Worm (Caenorhabditis elegans): ENCODE data around the gene emc-5.

Gene emc-5

DNA sequence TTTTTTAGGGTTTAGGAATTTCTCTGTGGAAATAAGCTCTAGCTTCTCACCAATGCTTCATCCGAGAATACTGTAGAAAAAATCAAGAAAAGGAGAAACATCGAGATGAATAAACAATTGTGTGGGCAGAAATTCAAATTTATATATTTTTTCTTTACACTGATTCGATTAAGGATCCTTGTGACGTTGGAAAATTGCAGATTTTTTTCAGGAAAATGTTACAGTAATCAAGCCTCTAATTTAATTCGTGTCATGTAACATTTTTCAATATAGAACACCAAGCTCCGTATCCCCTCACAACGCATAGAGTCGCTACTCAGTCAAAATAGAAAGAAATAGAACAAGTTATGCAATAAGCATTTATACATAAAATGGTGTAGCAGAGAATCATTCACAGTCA is 20.2 kb upstream of the emc-5 start, which contains the start of gene W02B12.16:
Gene W02B12.16 (minus strand): TSS at position 101 of the 400 bp plus-strand sequence.
- TF ChIP-seq peb-1 (tag; optimal IDR thresholded peaks at IDR 0.05) (no peak), elt-1 (tag; optimal IDR thresholded peaks at IDR 0.05) (no peak), blmp-1 (tag; optimal IDR thresholded peaks at IDR 0.05; ENCODE audit: insufficient read depth) (no peak), unc-55 (GFP tag; optimal IDR thresholded peaks at IDR 0.05) (no peak), egl-27 (tag; optimal IDR thresholded peaks at IDR 0.05) (no peak), nhr-6 (tag; optimal IDR thresholded peaks at IDR 0.05) (no peak), aly-2 (tag; optimal IDR thresholded peaks at IDR 0.05) (no peak), ZK546.5 (tag; optimal IDR thresholded peaks at IDR 0.05) (no peak), elt-3 (tag; optimal IDR thresholded peaks at IDR 0.05) (no peak), alr-1 (tag; optimal IDR thresholded peaks at IDR 0.05) (no peak), ceh-82 (tag; optimal IDR thresholded peaks at IDR 0.05) (no peak), nhr-12 (tag; optimal IDR thresholded peaks at IDR 0.05) (no peak), nhr-77 (tag; optimal IDR thresholded peaks at IDR 0.05) (no peak), sma-3 (GFP tag; optimal IDR thresholded peaks at IDR 0.05) (no peak), nhr-11 (tag; optimal IDR thresholded peaks at IDR 0.05) (no peak), sem-4 (tag; optimal IDR thresholded peaks at IDR 0.05) (no peak), lin-39 (tag; optimal IDR thresholded peaks at IDR 0.05) (no peak), F13H6.1 (tag; optimal IDR thresholded peaks at IDR 0.05) (no peak), nhr-10 (tag; optimal IDR thresholded peaks at IDR 0.05) (no peak)

- no peak for TF ChIP-seq nhr-129 (tag; optimal IDR thresholded peaks at IDR 0.05)
- no peak for TF ChIP-seq ztf-4 (tag; optimal IDR thresholded peaks at IDR 0.05)
- TF ChIP-seq crh-2 (tag; optimal IDR thresholded peaks at IDR 0.05): no peak
- no peak for TF ChIP-seq unc-62 (GFP tag; optimal IDR thresholded peaks at IDR 0.05)
- no peak for TF ChIP-seq snpc-4 (tag; optimal IDR thresholded peaks at IDR 0.05)
- TF ChIP-seq blmp-1 (tag; optimal IDR thresholded peaks at IDR 0.05; ENCODE audit: insufficient read depth): no peak
- no peak for TF ChIP-seq ama-1 (optimal IDR thresholded peaks at IDR 0.05)
- TF ChIP-seq nhr-25 (tag; optimal IDR thresholded peaks at IDR 0.05): no peak
- TF ChIP-seq mbf-1 (tag; optimal IDR thresholded peaks at IDR 0.05): no peak
- no peak for TF ChIP-seq egl-27 (tag; optimal IDR thresholded peaks at IDR 0.05)
- TF ChIP-seq elt-3 (tag; optimal IDR thresholded peaks at IDR 0.05): no peak
Measured at ce11 chrII:11479076-11479475, 17.5 kb upstream of the emc-5 start, which contains the start of gene W02B12.12. Gene W02B12.12, minus strand, starts transcription at chrII:11479176.

- peak; percentile 19 for TF ChIP-seq snpc-4 (tag; optimal IDR thresholded peaks at IDR 0.05)
- peak; percentile 58 for TF ChIP-seq nhr-25 (tag; optimal IDR thresholded peaks at IDR 0.05)
- no peak for TF ChIP-seq unc-39 (tag; optimal IDR thresholded peaks at IDR 0.05)
- TF ChIP-seq skn-1 (tag; optimal IDR thresholded peaks at IDR 0.05): no peak
- peak; percentile 70 for TF ChIP-seq fos-1 (tag; optimal IDR thresholded peaks at IDR 0.05)
- TF ChIP-seq lin-11 (tag; optimal IDR thresholded peaks at IDR 0.05): peak; percentile 92
- TF ChIP-seq nhr-6 (tag; optimal IDR thresholded peaks at IDR 0.05): peak; percentile 23
- peak; percentile 59 for TF ChIP-seq ceh-82 (tag; optimal IDR thresholded peaks at IDR 0.05)
- TF ChIP-seq gmeb-1 (tag; optimal IDR thresholded peaks at IDR 0.05): peak; percentile 56
- no peak for TF ChIP-seq elt-1 (tag; optimal IDR thresholded peaks at IDR 0.05)
- peak; percentile 72 for TF ChIP-seq sma-9 (GFP tag; optimal IDR thresholded peaks at IDR 0.05)
- TF ChIP-seq sma-9 (tag; optimal IDR thresholded peaks at IDR 0.05): no peak
- peak; percentile 48 to 88 for TF ChIP-seq lsy-2 (tag; optimal IDR thresholded peaks at IDR 0.05)
- TF ChIP-seq mbf-1 (tag; optimal IDR thresholded peaks at IDR 0.05): no peak
- TF ChIP-seq R02D3.7 (tag; optimal IDR thresholded peaks at IDR 0.05): no peak
- TF ChIP-seq unc-55 (GFP tag; optimal IDR thresholded peaks at IDR 0.05): peak; percentile 74
- peak; percentile 67 for TF ChIP-seq sma-3 (GFP tag; optimal IDR thresholded peaks at IDR 0.05)
- peak; percentile 54 for TF ChIP-seq mab-5 (tag; optimal IDR thresholded peaks at IDR 0.05)
- peak; percentile 48 for TF ChIP-seq F13H6.1 (tag; optimal IDR thresholded peaks at IDR 0.05)
- no peak for TF ChIP-seq ama-1 (optimal IDR thresholded peaks at IDR 0.05)
- no peak for TF ChIP-seq nhr-77 (tag; optimal IDR thresholded peaks at IDR 0.05)
- peak; percentile 35 for TF ChIP-seq egl-27 (tag; optimal IDR thresholded peaks at IDR 0.05)
- TF ChIP-seq nhr-21 (tag; optimal IDR thresholded peaks at IDR 0.05): peak; percentile 79
- TF ChIP-seq blmp-1 (tag; optimal IDR thresholded peaks at IDR 0.05; ENCODE audit: insufficient read depth): no peak
- TF ChIP-seq peb-1 (tag; optimal IDR thresholded peaks at IDR 0.05): no peak
- no peak for TF ChIP-seq nhr-12 (tag; optimal IDR thresholded peaks at IDR 0.05)
- no peak for TF ChIP-seq alr-1 (tag; optimal IDR thresholded peaks at IDR 0.05)
- TF ChIP-seq mdl-1 (tag; optimal IDR thresholded peaks at IDR 0.05): peak; percentile 25 to 64
- TF ChIP-seq elt-3 (tag; optimal IDR thresholded peaks at IDR 0.05): no peak
- TF ChIP-seq aly-2 (tag; optimal IDR thresholded peaks at IDR 0.05): no peak
- TF ChIP-seq crh-2 (tag; optimal IDR thresholded peaks at IDR 0.05): peak; percentile 63
- TF ChIP-seq ceh-16 (tag; optimal IDR thresholded peaks at IDR 0.05): peak; percentile 13
- peak; percentile 39 for TF ChIP-seq nhr-11 (tag; optimal IDR thresholded peaks at IDR 0.05)
- TF ChIP-seq Y55F3AM.14 (GFP tag; optimal IDR thresholded peaks at IDR 0.05): peak; percentile 85
- no peak for TF ChIP-seq sem-4 (tag; optimal IDR thresholded peaks at IDR 0.05)
- TF ChIP-seq nhr-129 (tag; optimal IDR thresholded peaks at IDR 0.05): peak; percentile 88
- TF ChIP-seq ztf-11 (tag; optimal IDR thresholded peaks at IDR 0.05): no peak
- TF ChIP-seq ztf-4 (tag; optimal IDR thresholded peaks at IDR 0.05): peak; percentile 59
- TF ChIP-seq C34F6.9 (tag; optimal IDR thresholded peaks at IDR 0.05): peak; percentile 78
- TF ChIP-seq zag-1 (tag; optimal IDR thresholded peaks at IDR 0.05): peak; percentile 1
- no peak for TF ChIP-seq nhr-10 (tag; optimal IDR thresholded peaks at IDR 0.05)
Measured at ce11 chrII:11484600-11484999, 12.0 kb upstream of the emc-5 start.

Measured in whole organism, L2 larva.